Fruit fly (Drosophila melanogaster): ENCODE measurements around the gene Jon66Cii.

- TF ChIP-seq Crg-1 (GFP tag; optimal IDR thresholded peaks at IDR 0.05) (no peak), cnc (optimal IDR thresholded peaks at IDR 0.05) (no peak), cic (GFP tag; optimal IDR thresholded peaks at IDR 0.05) (no peak), bab1 (GFP tag; optimal IDR thresholded peaks at IDR 0.05) (no peak), CG5204 (GFP tag; optimal IDR thresholded peaks at IDR 0.05) (no peak), CG33017 (tag; optimal IDR thresholded peaks at IDR 0.05) (no peak), Clk (GFP tag; optimal IDR thresholded peaks at IDR 0.05) (no peak), tj (GFP tag; optimal IDR thresholded peaks at IDR 0.05) (no peak), CG14711 (tag; optimal IDR thresholded peaks at IDR 0.05) (no peak), toe (GFP tag; optimal IDR thresholded peaks at IDR 0.05) (no peak), CG1620 (GFP tag; optimal IDR thresholded peaks at IDR 0.05) (no peak), kay (GFP tag; ENCODE audit: borderline replicate concordance) (peak; percentile 14), pad (GFP tag; optimal IDR thresholded peaks at IDR 0.05) (no peak), CG12768 (GFP tag; optimal IDR thresholded peaks at IDR 0.05) (no peak)
Observed at dm6 chr3L:8369456-8369855, 24.0 kb downstream of the Jon66Cii start.

Data from whole organism, adult.